Fruit fly (Drosophila melanogaster): ENCODE measurements around the gene CG14367.

CG14367 gene

DNA sequence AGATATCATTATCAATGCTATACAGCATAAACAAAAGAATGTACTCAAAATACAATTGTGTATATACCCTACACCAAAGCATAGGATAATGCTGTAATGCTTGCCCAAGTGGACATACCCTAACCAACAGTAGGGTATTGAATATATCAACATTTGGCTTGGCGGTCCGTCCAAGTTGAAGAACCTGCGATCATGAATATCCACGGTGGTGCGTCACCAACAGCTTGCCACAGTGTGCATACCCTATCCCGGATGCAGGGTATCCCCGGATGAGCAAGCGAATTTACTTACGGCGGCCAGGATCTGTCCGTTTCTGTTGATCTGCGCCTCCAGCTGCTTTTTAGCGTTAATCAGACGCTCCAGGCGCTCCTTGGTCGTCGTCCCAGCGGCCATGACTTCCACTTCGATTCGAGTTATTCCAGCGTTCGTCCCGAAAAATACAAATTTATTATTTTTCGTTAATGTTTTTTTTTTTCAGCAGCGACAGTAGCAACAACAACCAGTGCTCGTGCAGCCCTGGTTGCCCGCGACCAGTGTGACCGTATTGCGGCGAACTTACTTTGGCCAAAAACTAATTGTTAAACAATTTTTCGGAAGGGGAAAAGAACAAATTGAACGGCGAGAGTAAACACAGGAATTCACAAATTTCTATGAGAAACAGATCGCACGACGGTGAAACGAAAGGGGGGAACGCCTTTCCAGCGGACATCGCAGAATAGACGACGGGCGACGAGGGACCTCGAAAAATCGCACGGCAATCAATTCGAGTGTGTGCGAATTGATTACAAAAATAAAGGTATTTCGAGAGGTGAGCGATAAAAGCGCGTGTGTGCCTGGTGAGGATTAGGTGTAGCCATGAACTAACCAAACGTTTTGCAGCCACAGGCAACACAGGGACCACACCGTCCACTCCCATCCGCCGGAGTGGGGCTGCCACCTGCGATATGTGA lies 17.4 kb upstream of the CG14367 start, which contains the start of the genes Lkb1 and CG9588 (continued):
- TF ChIP-seq ey (GFP tag; optimal IDR thresholded peaks at IDR 0.05): peak; percentile 77

DNA sequence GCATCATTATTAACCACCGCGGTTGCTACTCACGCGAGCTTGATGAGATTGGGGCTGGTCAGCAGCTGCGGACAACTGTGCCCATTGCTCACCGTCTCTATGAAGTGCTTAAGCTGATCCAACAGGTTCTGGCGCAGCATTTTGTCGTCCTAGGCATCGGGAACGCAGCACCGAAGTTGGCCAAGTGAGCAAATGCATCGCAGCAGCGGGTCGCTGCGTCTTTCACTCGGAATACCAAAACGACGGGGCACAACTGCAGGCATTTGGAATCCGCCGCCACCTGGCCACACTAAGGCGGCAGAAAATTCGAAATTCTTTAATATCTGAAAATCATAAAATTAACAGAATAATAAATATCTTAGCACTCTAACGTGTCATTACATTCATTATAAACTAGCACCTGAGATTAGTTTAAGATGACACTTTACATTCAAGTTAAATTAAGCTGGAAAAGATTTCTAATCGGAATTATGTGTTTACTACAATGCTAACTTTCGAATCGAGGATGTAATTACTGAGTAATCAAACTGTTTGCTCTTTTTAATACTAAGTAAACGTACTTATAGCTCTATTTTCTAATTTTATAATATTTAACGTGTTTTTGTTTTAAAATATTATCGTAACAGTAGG lies 10.7 kb upstream of the CG14367 start:
- TF ChIP-seq N (GFP tag; optimal IDR thresholded peaks at IDR 0.05) (no peak), Rel (GFP tag; optimal IDR thresholded peaks at IDR 0.05) (no peak), Rel (tag; optimal IDR thresholded peaks at IDR 0.05) (no peak), usp (GFP tag; optimal IDR thresholded peaks at IDR 0.05) (no peak), Hr78 (GFP tag; optimal IDR thresholded peaks at IDR 0.05) (no peak), Jra (GFP tag; optimal IDR thresholded peaks at IDR 0.05) (no peak), sv (GFP tag; optimal IDR thresholded peaks at IDR 0.05) (no peak), GATAd (GFP tag; optimal IDR thresholded peaks at IDR 0.05) (no peak), foxo (GFP tag; optimal IDR thresholded peaks at IDR 0.05) (no peak), CrebA (GFP tag; optimal IDR thresholded peaks at IDR 0.05; ENCODE audit: borderline replicate concordance) (no peak), h (GFP tag; optimal IDR thresholded peaks at IDR 0.05) (no peak)

dm6 chr3R:13683624-13684568 lies 10.0 kb upstream of the CG14367 start, which contains the start of gene flfl:
flfl (plus strand) TSS chr3R:13683921.
- TF ChIP-seq pan (optimal IDR thresholded peaks at IDR 0.05) (no peak), foxo (GFP tag; optimal IDR thresholded peaks at IDR 0.05) (peak; percentile 1), Mio (GFP tag; optimal IDR thresholded peaks at IDR 0.05) (no peak), HLH106 (tag; optimal IDR thresholded peaks at IDR 0.05) (peak; percentile 26), N (GFP tag; optimal IDR thresholded peaks at IDR 0.05) (peak; percentile 34), GATAd (GFP tag; optimal IDR thresholded peaks at IDR 0.05) (no peak), Vsx2 (GFP tag; optimal IDR thresholded peaks at IDR 0.05; ENCODE audit: partially characterized antibody) (peak; percentile 88), sage (GFP tag; optimal IDR thresholded peaks at IDR 0.05) (no peak), Hr83 (GFP tag; optimal IDR thresholded peaks at IDR 0.05; ENCODE audit: poor library complexity, severe bottlenecking) (peak; percentile 32), usp (GFP tag; optimal IDR thresholded peaks at IDR 0.05) (no peak), Dif (GFP tag; optimal IDR thresholded peaks at IDR 0.05; ENCODE audit: partially characterized antibody) (peak; percentile 97), CG9705 (GFP tag; optimal IDR thresholded peaks at IDR 0.05) (peak; percentile 6), OdsH (GFP tag; optimal IDR thresholded peaks at IDR 0.05) (no peak), lola (GFP tag; optimal IDR thresholded peaks at IDR 0.05) (peak; percentile 50), dl (GFP tag; optimal IDR thresholded peaks at IDR 0.05; ENCODE audit: insufficient read depth in 1 of 2, partially characterized antibody in 2 of 2) (peak; percentile 77 to 95), Myc (optimal IDR thresholded peaks at IDR 0.05) (peak; percentile 46), CG32264 (GFP tag; optimal IDR thresholded peaks at IDR 0.05) (no peak)

dm6 chr3R:13684569-13685402 lies 9.1 kb upstream of the CG14367 start:
- TF ChIP-seq dl (GFP tag; optimal IDR thresholded peaks at IDR 0.05; ENCODE audit: insufficient read depth in 1 of 2, partially characterized antibody in 2 of 2) (peak in 1 of 2 experiments; percentile 27), Hnf4 (GFP tag; optimal IDR thresholded peaks at IDR 0.05) (peak; percentile 32), rgr (GFP tag; optimal IDR thresholded peaks at IDR 0.05) (peak; percentile 5), foxo (GFP tag; optimal IDR thresholded peaks at IDR 0.05) (peak in 1 of 2 experiments; percentile 14), brk (GFP tag; optimal IDR thresholded peaks at IDR 0.05) (no peak), OdsH (GFP tag; optimal IDR thresholded peaks at IDR 0.05) (peak; percentile 25), tai (GFP tag; optimal IDR thresholded peaks at IDR 0.05) (no peak), HLH106 (tag; optimal IDR thresholded peaks at IDR 0.05) (no peak), N (GFP tag; optimal IDR thresholded peaks at IDR 0.05) (peak; percentile 58), h (GFP tag; optimal IDR thresholded peaks at IDR 0.05) (peak; percentile 62), Dif (GFP tag; optimal IDR thresholded peaks at IDR 0.05; ENCODE audit: partially characterized antibody) (peak; percentile 9), Hr78 (GFP tag; optimal IDR thresholded peaks at IDR 0.05) (no peak), Abd-B (GFP tag; optimal IDR thresholded peaks at IDR 0.05) (peak; percentile 19), psq (GFP tag; optimal IDR thresholded peaks at IDR 0.05) (peak; percentile 99), Rel (GFP tag; optimal IDR thresholded peaks at IDR 0.05) (no peak), Rel (tag; optimal IDR thresholded peaks at IDR 0.05) (no peak)
